Fruit fly (Drosophila melanogaster): ENCODE data around the gene CG42587.

The CG42587 gene

DNA sequence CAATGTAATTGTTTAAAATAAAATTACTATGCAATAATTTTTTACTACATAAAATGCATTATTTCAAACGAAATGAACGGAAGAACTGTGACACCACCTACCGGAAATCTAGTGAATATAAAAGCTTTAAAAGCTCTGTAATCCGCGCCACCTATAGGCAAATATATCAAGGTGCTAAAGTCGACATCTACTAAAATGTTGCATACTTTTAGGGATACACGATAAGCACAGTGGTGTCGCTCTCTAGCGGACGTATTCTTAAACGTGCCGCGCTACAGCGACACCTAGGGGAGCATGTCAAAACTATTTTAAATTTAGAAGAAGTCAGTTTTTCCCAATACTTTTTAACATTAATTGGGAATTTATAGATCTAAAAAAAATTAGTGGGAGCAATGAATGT is 38.8 kb downstream of the CG42587 start (continued):
- TF ChIP-seq CG32532 (GFP tag; IDR thresholded peaks at IDR 0.05) (peak; percentile 94), Dek (tag; optimal IDR thresholded peaks at IDR 0.05) (peak; percentile 16), Xrp1 (GFP tag; IDR thresholded peaks at IDR 0.05) (peak; percentile 56; the same call in 1 of the 2 replicates), CG12236 (GFP tag; optimal IDR thresholded peaks at IDR 0.05) (peak; percentile 1), CG6683 (GFP tag; optimal IDR thresholded peaks at IDR 0.05) (no peak), CG13123 (GFP tag; optimal IDR thresholded peaks at IDR 0.05) (peak; percentile 78), zf30C (GFP tag; optimal IDR thresholded peaks at IDR 0.05) (no peak), org-1 (GFP tag; optimal IDR thresholded peaks at IDR 0.05) (no peak), CG11398 (GFP tag; optimal IDR thresholded peaks at IDR 0.05) (peak; percentile 7), tup (GFP tag; optimal IDR thresholded peaks at IDR 0.05) (no peak), CG15696 (tag; optimal IDR thresholded peaks at IDR 0.05) (peak; percentile 86), fd96Cb (tag; optimal IDR thresholded peaks at IDR 0.05) (peak; percentile 58), CG16813 (GFP tag; IDR thresholded peaks at IDR 0.05; ENCODE audit: partially characterized antibody) (no peak), CG8944 (GFP tag; optimal IDR thresholded peaks at IDR 0.05) (peak; percentile 45), CG9932 (GFP tag; IDR thresholded peaks at IDR 0.05) (peak; percentile 79), Dll (GFP tag; IDR thresholded peaks at IDR 0.05; ENCODE audit: partially characterized antibody) (no peak), CG4854 (GFP tag; optimal IDR thresholded peaks at IDR 0.05) (peak; percentile 78), Sry-β (GFP tag; optimal IDR thresholded peaks at IDR 0.05) (no peak), D19A (tag; optimal IDR thresholded peaks at IDR 0.05) (peak; percentile 44), exex (tag; optimal IDR thresholded peaks at IDR 0.05) (no peak), CG2120 (GFP tag; optimal IDR thresholded peaks at IDR 0.05) (peak; percentile 66), CG3995 (GFP tag; optimal IDR thresholded peaks at IDR 0.05) (no peak), sr (GFP tag; IDR thresholded peaks at IDR 0.05) (peak; percentile 43; the same call in 1 of the 3 replicates), nerfin-1 (tag; optimal IDR thresholded peaks at IDR 0.05) (peak; percentile 27), ERR (GFP tag; optimal IDR thresholded peaks at IDR 0.05) (peak; percentile 27), rib (GFP tag; IDR thresholded peaks at IDR 0.05) (0 out of 2 replicates have a peak, but pooled peaks have one; percentile 41), MBD-R2 (GFP tag; IDR thresholded peaks at IDR 0.05) (peak; percentile 50; the same call in 1 of the 2 replicates), ac (GFP tag; optimal IDR thresholded peaks at IDR 0.05) (no peak), stwl (tag; optimal IDR thresholded peaks at IDR 0.05) (peak; percentile 93), Dbx (GFP tag; IDR thresholded peaks at IDR 0.05) (peak; percentile 74; the same call in 2 of the 3 replicates), Dip3 (GFP tag; optimal IDR thresholded peaks at IDR 0.05) (peak; percentile 46), insv (GFP tag; optimal IDR thresholded peaks at IDR 0.05) (peak in 1 of 2 experiments; percentile 38), YL-1 (GFP tag; optimal IDR thresholded peaks at IDR 0.05) (no peak), ttk (GFP tag; IDR thresholded peaks at IDR 0.05) (peak; percentile 66), CG10274 (GFP tag; optimal IDR thresholded peaks at IDR 0.05) (no peak), CG5180 (GFP tag; optimal IDR thresholded peaks at IDR 0.05) (peak; percentile 31), Oli (tag; optimal IDR thresholded peaks at IDR 0.05) (peak; percentile 15), CG10147 (GFP tag; optimal IDR thresholded peaks at IDR 0.05) (no peak), CG15011 (GFP tag; optimal IDR thresholded peaks at IDR 0.05) (no peak), Pdp1 (GFP tag; optimal IDR thresholded peaks at IDR 0.05) (peak; percentile 72 to 84), CG9437 (GFP tag; optimal IDR thresholded peaks at IDR 0.05) (no peak), CG11085 (GFP tag; IDR thresholded peaks at IDR 0.05) (peak; percentile 78), CG9609 (GFP tag; optimal IDR thresholded peaks at IDR 0.05) (peak; percentile 51), mld (GFP tag; IDR thresholded peaks at IDR 0.05; ENCODE audit: partially characterized antibody) (no peak), wor (GFP tag; IDR thresholded peaks at IDR 0.05) (no peak), CG9215 (GFP tag; IDR thresholded peaks at IDR 0.05) (peak; percentile 54; the same call in 1 of the 2 replicates), so (GFP tag; IDR thresholded peaks at IDR 0.05) (peak; percentile 35; the same call in 1 of the 3 replicates), slbo (GFP tag; IDR thresholded peaks at IDR 0.05) (peak; percentile 73), chm (GFP tag; IDR thresholded peaks at IDR 0.05) (no peak), CG11695 (GFP tag; IDR thresholded peaks at IDR 0.05) (0 out of 3 replicates have a peak, but pooled peaks have one; percentile 48)

All from whole organism, embryonic.